Fruit fly (Drosophila melanogaster) whole organism, wandering third instar larva: ENCODE measurements around the gene CG12003.

Source experiments
- Hr83 ChIP-seq: fragments of 200-300 bp; sonication (Bioruptor generic); optimal IDR thresholded peaks from 2 replicates; lab custom pipeline; 2016; ENCODE audit warnings: missing biosample characterization, mild to moderate bottlenecking, missing genetic modification characterization, moderate library complexity; ENCODE audit not compliant: poor library complexity, severe bottlenecking
- OdsH ChIP-seq: fragments of 200-800 bp; sonication (Bioruptor generic); optimal IDR thresholded peaks from 2 replicates; lab custom pipeline; 2016; ENCODE audit warnings: missing biosample characterization, mild to moderate bottlenecking, missing genetic modification characterization

DNA sequence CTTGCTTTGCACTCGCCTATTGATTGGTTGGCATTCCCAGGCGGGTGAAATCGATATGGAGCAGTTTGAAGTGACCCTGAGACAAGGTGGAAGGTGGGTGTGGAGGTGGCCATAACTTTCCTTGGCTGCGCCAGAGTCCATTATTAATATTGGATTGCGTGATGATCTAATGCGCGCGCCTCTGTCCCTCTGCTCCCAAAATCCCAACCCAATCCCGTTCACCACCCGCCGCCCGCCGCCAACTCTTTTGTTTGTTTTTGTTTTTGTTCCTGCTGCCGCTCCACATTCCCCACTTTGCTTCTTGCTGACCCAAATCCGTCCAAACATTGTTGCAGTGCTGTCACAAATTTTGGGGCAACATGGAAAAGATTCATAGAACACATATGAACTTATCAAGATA is 5.9 kb downstream of the CG12003 start:
- no peak for TF ChIP-seq OdsH (GFP tag; lab: Kevin White, UChicago)
- no peak for TF ChIP-seq Hr83 (GFP tag; lab: Kevin White, UChicago)
